Worm (Caenorhabditis elegans) whole organism, L2 larva: ENCODE results near the gene vab-9.

ENCODE experiments used
- egl-27 ChIP-seq: sonication (generic microtip); optimal IDR thresholded peaks from 3 replicates; lab custom pipeline; 2017; ENCODE audit warnings: missing biosample characterization, missing genetic modification reagents, missing genetic modification characterization
- elt-3 ChIP-seq: sonication (generic microtip); optimal IDR thresholded peaks from 2 replicates; lab custom pipeline; 2017; ENCODE audit warnings: missing biosample characterization, missing genetic modification characterization
- fos-1 ChIP-seq: fragments of 150-350 bp; optimal IDR thresholded peaks from 2 replicates; lab custom pipeline; 2014; ENCODE audit warnings: missing biosample characterization, missing genetic modification characterization
- nhr-10 ChIP-seq: sonication (generic microtip); optimal IDR thresholded peaks from 2 replicates; lab custom pipeline; 2017; ENCODE audit warnings: missing biosample characterization, missing genetic modification characterization
- nhr-25 ChIP-seq: fragments of 150-350 bp; sonication (generic microtip); optimal IDR thresholded peaks from 3 replicates; lab custom pipeline; 2014; ENCODE audit warnings: missing biosample characterization, missing genetic modification characterization
- snpc-4 ChIP-seq: fragments of 150-350 bp; optimal IDR thresholded peaks from 2 replicates; lab custom pipeline; 2014; ENCODE audit warnings: missing biosample characterization, missing genetic modification characterization
- unc-39 ChIP-seq: fragments of 150-350 bp; optimal IDR thresholded peaks from 2 replicates; lab custom pipeline; 2014; ENCODE audit warnings: missing biosample characterization, missing genetic modification characterization
- unc-62 ChIP-seq: fragments of 150-350 bp; optimal IDR thresholded peaks from 2 replicates; lab custom pipeline; 2014; ENCODE audit warnings: missing biosample characterization, missing genetic modification reagents, missing genetic modification characterization

DNA sequence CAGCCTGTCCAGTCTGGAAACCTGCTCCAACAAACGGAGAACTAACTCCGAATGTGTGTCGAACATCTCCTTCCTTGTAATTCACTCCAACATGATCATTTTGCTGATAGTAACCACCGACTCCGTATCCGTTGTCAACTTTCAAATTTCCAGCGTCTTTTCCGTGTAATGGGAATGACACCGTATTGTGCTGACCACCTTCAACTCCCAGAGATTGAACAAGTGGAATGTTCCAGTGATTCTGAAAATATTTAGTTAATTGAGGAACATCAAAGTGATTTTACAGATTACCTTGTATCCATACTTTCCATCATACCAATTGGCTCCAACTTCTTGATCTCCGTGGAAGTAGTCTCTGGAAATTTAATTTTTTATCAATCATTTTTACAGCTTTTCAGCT is 9.6 kb downstream of the vab-9 start:
- TF ChIP-seq unc-39 (tag; lab: Kevin White, UChicago) = no peak
- TF ChIP-seq nhr-10 = no peak
- no peak for TF ChIP-seq elt-3
- TF ChIP-seq unc-62 (GFP tag; lab: Kevin White, UChicago) = no peak
- TF ChIP-seq nhr-25 (tag; lab: Kevin White, UChicago) = no peak
- no peak for TF ChIP-seq egl-27
- TF ChIP-seq snpc-4 (tag; lab: Kevin White, UChicago) = no peak
- TF ChIP-seq fos-1 = no peak
